Worm (Caenorhabditis elegans) whole organism, mixed stage, embryonic: ENCODE results near the gene act-2.

Experiments
- ham-2 ChIP-seq: fragments of 200-800 bp; sonication (Bioruptor generic); optimal IDR thresholded peaks from 2 replicates; lab custom pipeline; 2018; ENCODE audit warnings: mild to moderate bottlenecking, missing genetic modification characterization, missing compliant biosample characterization
- lin-13 ChIP-seq: fragments of 150-350 bp; optimal IDR thresholded peaks from 2 replicates; lab custom pipeline; 2014; ENCODE audit warnings: missing biosample characterization, missing genetic modification characterization
- lsy-2 ChIP-seq: fragments of 150-350 bp; optimal IDR thresholded peaks from 2 replicates; lab custom pipeline; 2014; ENCODE audit warnings: missing biosample characterization, missing genetic modification characterization
- mab-5 ChIP-seq: fragments of 150-350 bp; optimal IDR thresholded peaks from 2 replicates; lab custom pipeline; 2014; ENCODE audit warnings: missing biosample characterization, missing genetic modification characterization
- nhr-237 ChIP-seq: fragments of 150-350 bp; optimal IDR thresholded peaks from 2 replicates; lab custom pipeline; 2014; ENCODE audit warnings: missing biosample characterization, missing genetic modification characterization
- sem-2 ChIP-seq: fragments of 200-800 bp; sonication (Bioruptor generic); optimal IDR thresholded peaks from 2 replicates; lab custom pipeline; 2018; ENCODE audit warnings: mild to moderate bottlenecking, missing genetic modification characterization, missing compliant biosample characterization
- unc-39 ChIP-seq: fragments of 150-350 bp; optimal IDR thresholded peaks from 2 replicates; lab custom pipeline; 2014; ENCODE audit warnings: missing biosample characterization, missing genetic modification characterization

- TF ChIP-seq unc-39 (tag; lab: Kevin White, UChicago) (no peak), lin-13 (tag; lab: Kevin White, UChicago) (no peak), mab-5 (tag; lab: Kevin White, UChicago) (no peak), ham-2 (GFP tag; lab: Kevin White, UChicago) (no peak), lsy-2 (no peak), sem-2 (GFP tag; lab: Kevin White, UChicago) (no peak), nhr-237 (no peak)
Observed at ce11 chrV:11119294-11119755, 41.4 kb upstream of the act-2 start, which contains the start of gene scb-1.
